Fruit fly (Drosophila melanogaster) whole organism, wandering third instar larva: ENCODE data around the gene Delta.

ENCODE experiments used
- Abd-B ChIP-seq: fragments of >200 bp; optimal IDR thresholded peaks from 2 replicates; lab custom pipeline; 2017; ENCODE audit warnings: missing biosample characterization, missing genetic modification characterization
- CG32264 ChIP-seq: fragments of 200-800 bp; sonication (Bioruptor generic); optimal IDR thresholded peaks from 2 replicates; lab custom pipeline; 2016; ENCODE audit warnings: missing biosample characterization, missing genetic modification characterization
- CG9705 ChIP-seq: fragments of 200-800 bp; sonication (Bioruptor generic); optimal IDR thresholded peaks from 2 replicates; lab custom pipeline; 2018; ENCODE audit warnings: missing biosample characterization, mild to moderate bottlenecking, missing genetic modification characterization
- CrebA ChIP-seq: fragments of 200-800 bp; sonication (Bioruptor generic); optimal IDR thresholded peaks from 2 replicates; lab custom pipeline; 2016; ENCODE audit warnings: missing biosample characterization, mild to moderate bottlenecking, missing genetic modification characterization, borderline replicate concordance
- Dfd ChIP-seq: fragments of >200 bp; optimal IDR thresholded peaks from 2 replicates; lab custom pipeline; 2017; ENCODE audit warnings: missing biosample characterization, missing genetic modification characterization
- Dif ChIP-seq: fragments of 200-275, 200-300 bp; sonication (Bioruptor generic); optimal IDR thresholded peaks from 2 replicates; lab custom pipeline; 2018; ENCODE audit warnings: missing biosample characterization, missing genetic modification characterization; ENCODE audit not compliant: partially characterized antibody
- GATAd ChIP-seq: sonication (Bioruptor generic); optimal IDR thresholded peaks from 2 replicates; lab custom pipeline; 2016; ENCODE audit warnings: missing biosample characterization, missing genetic modification characterization
- HLH106 ChIP-seq: fragments of 200-800 bp; optimal IDR thresholded peaks from 3 replicates; lab custom pipeline; 2019; ENCODE audit warnings: missing biosample characterization, mild to moderate bottlenecking, missing genetic modification characterization, moderate library complexity
- Hnf4 ChIP-seq: fragments of 200-800 bp; sonication (Bioruptor generic); optimal IDR thresholded peaks from 2 replicates; lab custom pipeline; 2016; ENCODE audit warnings: missing biosample characterization, mild to moderate bottlenecking, missing genetic modification characterization
- Hr78 ChIP-seq: fragments of >200 bp; optimal IDR thresholded peaks from 2 replicates; lab custom pipeline; 2017; ENCODE audit warnings: missing biosample characterization, missing genetic modification characterization
- Hr83 ChIP-seq: fragments of 200-300 bp; sonication (Bioruptor generic); optimal IDR thresholded peaks from 2 replicates; lab custom pipeline; 2016; ENCODE audit warnings: missing biosample characterization, mild to moderate bottlenecking, missing genetic modification characterization, moderate library complexity; ENCODE audit not compliant: poor library complexity, severe bottlenecking
- Jra ChIP-seq: sonication (Bioruptor generic); optimal IDR thresholded peaks from 2 replicates; lab custom pipeline; 2016; ENCODE audit warnings: missing biosample characterization, missing genetic modification characterization
- Mio ChIP-seq: sonication (Bioruptor generic); optimal IDR thresholded peaks from 2 replicates; lab custom pipeline; 2016; ENCODE audit warnings: missing biosample characterization, missing genetic modification characterization
- Myc ChIP-seq: fragments of >200 bp; optimal IDR thresholded peaks from 2 replicates; lab custom pipeline; 2017
- N ChIP-seq: fragments of >200 bp; optimal IDR thresholded peaks from 2 replicates; lab custom pipeline; 2018; ENCODE audit warnings: missing biosample characterization, missing external identifiers, missing genetic modification characterization
- OdsH ChIP-seq: fragments of 200-800 bp; sonication (Bioruptor generic); optimal IDR thresholded peaks from 2 replicates; lab custom pipeline; 2016; ENCODE audit warnings: missing biosample characterization, mild to moderate bottlenecking, missing genetic modification characterization
- Rel ChIP-seq, 2 experiments: fragments of 200-800 bp; sonication (Bioruptor generic) in 1 of 2; optimal IDR thresholded peaks; 2 replicates in 1 of 2; 3 replicates in 1 of 2; lab custom pipeline; 2016 to 2019; ENCODE audit warnings: mild to moderate bottlenecking in 2 of 2, missing biosample characterization in 2 of 2, missing genetic modification characterization in 2 of 2, moderate library complexity in 1 of 2
- Sp1 ChIP-seq: fragments of 200-800 bp; sonication (Bioruptor generic); optimal IDR thresholded peaks from 3 replicates; lab custom pipeline; 2019; ENCODE audit warnings: missing biosample characterization, mild to moderate bottlenecking, missing genetic modification characterization, moderate library complexity
- Vsx2 ChIP-seq: fragments of 200-300, 225-300 bp; sonication (Bioruptor generic); optimal IDR thresholded peaks from 2 replicates; lab custom pipeline; 2018; ENCODE audit warnings: missing biosample characterization, missing genetic modification characterization; ENCODE audit not compliant: partially characterized antibody
- br ChIP-seq: fragments of 200-800 bp; sonication (Bioruptor generic); optimal IDR thresholded peaks from 2 replicates; lab custom pipeline; 2016; ENCODE audit warnings: missing biosample characterization, missing genetic modification characterization
- brk ChIP-seq: fragments of 200-800 bp; sonication (Bioruptor generic); optimal IDR thresholded peaks from 2 replicates; lab custom pipeline; 2016; ENCODE audit warnings: missing biosample characterization, mild to moderate bottlenecking, missing genetic modification characterization
- dl ChIP-seq, 2 experiments: fragments of 175-275, 200-275 bp in 1 of 2; fragments of 200-275 bp in 1 of 2; sonication (Bioruptor generic); optimal IDR thresholded peaks; lab custom pipeline; 2018; ENCODE audit warnings: mild to moderate bottlenecking in 2 of 2, missing biosample characterization in 2 of 2, missing genetic modification characterization in 2 of 2, moderate library complexity in 2 of 2; ENCODE audit not compliant: partially characterized antibody in 2 of 2, insufficient read depth in 1 of 2
- dmrt93B ChIP-seq: fragments of 200-800 bp; sonication (Bioruptor generic); optimal IDR thresholded peaks from 2 replicates; lab custom pipeline; 2018; ENCODE audit warnings: missing biosample characterization, mild to moderate bottlenecking, missing genetic modification characterization
- dsf ChIP-seq: sonication (Bioruptor generic); optimal IDR thresholded peaks from 2 replicates; lab custom pipeline; 2016; ENCODE audit warnings: missing biosample characterization, missing genetic modification characterization, borderline replicate concordance
- ey ChIP-seq: fragments of 200-800 bp; sonication (Bioruptor generic); optimal IDR thresholded peaks from 2 replicates; lab custom pipeline; 2016; ENCODE audit warnings: missing biosample characterization, missing genetic modification characterization
- foxo ChIP-seq, 2 experiments: fragments of 200-800 bp; sonication (Bioruptor generic); optimal IDR thresholded peaks; 2 replicates in 1 of 2; 3 replicates in 1 of 2; lab custom pipeline; 2016 to 2017; ENCODE audit warnings: missing biosample characterization in 2 of 2, missing genetic modification characterization in 2 of 2
- fru ChIP-seq: fragments of 200-800 bp; sonication (Bioruptor generic); optimal IDR thresholded peaks from 3 replicates; lab custom pipeline; 2016; ENCODE audit warnings: missing biosample characterization, mild to moderate bottlenecking, missing genetic modification characterization
- h ChIP-seq: fragments of 200-800 bp; sonication (Bioruptor generic); optimal IDR thresholded peaks from 3 replicates; lab custom pipeline; 2016; ENCODE audit warnings: missing biosample characterization, mild to moderate bottlenecking, missing genetic modification characterization
- jim ChIP-seq: fragments of 175-275, 200-325 bp; sonication (Bioruptor generic); optimal IDR thresholded peaks from 2 replicates; lab custom pipeline; 2016; ENCODE audit warnings: missing biosample characterization, mild to moderate bottlenecking, missing genetic modification characterization
- lola ChIP-seq: fragments of >200 bp; optimal IDR thresholded peaks from 2 replicates; lab custom pipeline; 2017; ENCODE audit warnings: missing biosample characterization, missing genetic modification characterization
- pan ChIP-seq: fragments of >200 bp; optimal IDR thresholded peaks from 2 replicates; lab custom pipeline; 2017
- psq ChIP-seq: fragments of 200-800 bp; sonication (Bioruptor generic); optimal IDR thresholded peaks from 3 replicates; lab custom pipeline; 2017; ENCODE audit warnings: missing biosample characterization, mild to moderate bottlenecking, missing genetic modification characterization, moderate library complexity
- rgr ChIP-seq: fragments of 200-800 bp; sonication (Bioruptor generic); optimal IDR thresholded peaks from 3 replicates; lab custom pipeline; 2016; ENCODE audit warnings: missing biosample characterization, mild to moderate bottlenecking, missing genetic modification characterization
- sage ChIP-seq: fragments of 200-800 bp; sonication (Bioruptor generic); optimal IDR thresholded peaks from 2 replicates; lab custom pipeline; 2016; ENCODE audit warnings: missing biosample characterization, mild to moderate bottlenecking, missing genetic modification characterization
- sv ChIP-seq: fragments of 200-800 bp; sonication (Bioruptor generic); optimal IDR thresholded peaks from 3 replicates; lab custom pipeline; 2016; ENCODE audit warnings: missing biosample characterization, missing genetic modification characterization
- tai ChIP-seq: sonication (Bioruptor generic); optimal IDR thresholded peaks from 2 replicates; lab custom pipeline; 2016; ENCODE audit warnings: missing biosample characterization, missing genetic modification characterization
- usp ChIP-seq: fragments of >200 bp; optimal IDR thresholded peaks from 2 replicates; lab custom pipeline; 2017; ENCODE audit warnings: missing biosample characterization, missing genetic modification characterization
- woc ChIP-seq: sonication (Bioruptor generic); optimal IDR thresholded peaks from 2 replicates; lab custom pipeline; 2016; ENCODE audit warnings: missing biosample characterization, mild to moderate bottlenecking, missing genetic modification characterization

Delta gene

DNA sequence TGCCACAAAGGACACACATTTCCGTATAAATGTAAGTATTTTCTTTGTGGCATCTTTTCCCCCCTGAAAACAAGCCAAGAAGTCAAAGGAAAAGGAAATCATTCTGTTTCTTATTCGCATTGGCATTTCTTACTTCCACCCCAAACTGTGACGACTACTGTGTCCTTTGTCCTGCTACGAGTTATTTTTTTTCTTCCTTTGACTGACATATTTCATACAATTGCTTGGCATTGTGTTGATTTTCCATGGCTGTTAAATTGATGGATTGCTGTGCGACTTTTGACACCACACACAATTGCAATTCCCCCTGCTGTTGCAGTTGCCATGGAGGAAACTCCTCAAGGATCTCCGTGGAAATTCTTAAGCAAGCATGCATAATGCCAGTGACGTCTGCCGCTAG, 26.1 kb upstream of the Delta start:
- TF ChIP-seq OdsH: no peak
- TF ChIP-seq woc (GFP tag; lab: Kevin White, UChicago): no peak
- TF ChIP-seq sv (GFP tag; lab: Kevin White, UChicago): no peak
- TF ChIP-seq fru (GFP tag; lab: Kevin White, UChicago): no peak
- TF ChIP-seq Mio (GFP tag; lab: Kevin White, UChicago): no peak
- TF ChIP-seq Vsx2 (GFP tag; lab: Kevin White, UChicago): no peak
- no peak for TF ChIP-seq Hr78 (GFP tag; lab: Kevin White, UChicago)
- no peak for TF ChIP-seq usp (GFP tag; lab: Kevin White, UChicago)
- TF ChIP-seq HLH106 (tag; lab: Kevin White, UChicago): no peak
- TF ChIP-seq Hr83 (GFP tag; lab: Kevin White, UChicago): no peak
- no peak for TF ChIP-seq Abd-B
- no peak for TF ChIP-seq GATAd (GFP tag; lab: Kevin White, UChicago)

DNA sequence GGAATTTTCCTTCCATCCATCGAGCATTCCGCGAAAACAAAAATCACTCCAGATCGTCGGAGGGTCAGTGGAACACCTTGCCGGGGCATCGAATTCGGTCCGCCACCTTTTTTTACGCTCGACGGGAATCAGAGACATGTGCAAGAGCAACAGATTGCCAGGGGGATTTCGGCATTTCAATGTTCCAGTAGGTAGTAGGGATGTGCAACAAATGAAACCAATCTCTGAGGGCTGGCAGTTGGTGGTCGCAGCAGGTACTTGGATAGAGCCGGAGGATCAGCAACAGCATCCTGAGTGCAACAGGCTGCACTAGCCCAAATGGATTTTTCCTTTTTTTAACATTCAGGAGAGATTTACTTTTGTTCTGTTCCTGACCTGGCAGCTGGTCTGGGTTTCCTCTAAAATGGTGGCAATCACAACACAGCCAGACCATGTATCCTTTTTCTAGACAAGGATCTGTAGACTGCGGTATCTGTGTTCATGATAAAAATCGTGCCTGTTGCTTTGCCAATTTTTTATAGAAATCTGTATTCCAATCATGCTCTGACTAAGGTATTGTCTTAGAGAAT, 24.4 kb upstream of the Delta start:
- no peak for TF ChIP-seq GATAd (GFP tag; lab: Kevin White, UChicago)
- no peak for TF ChIP-seq Abd-B
- TF ChIP-seq tai: no peak
- TF ChIP-seq Sp1 (GFP tag; lab: Kevin White, UChicago): no peak
- no peak for TF ChIP-seq dmrt93B (GFP tag; lab: Kevin White, UChicago)
- no peak for TF ChIP-seq Mio (GFP tag; lab: Kevin White, UChicago)
- no peak for TF ChIP-seq Dfd (GFP tag; lab: Kevin White, UChicago)
- no peak for TF ChIP-seq jim (GFP tag; lab: Kevin White, UChicago)
- TF ChIP-seq Myc (lab: Kevin White, UChicago): no peak

DNA sequence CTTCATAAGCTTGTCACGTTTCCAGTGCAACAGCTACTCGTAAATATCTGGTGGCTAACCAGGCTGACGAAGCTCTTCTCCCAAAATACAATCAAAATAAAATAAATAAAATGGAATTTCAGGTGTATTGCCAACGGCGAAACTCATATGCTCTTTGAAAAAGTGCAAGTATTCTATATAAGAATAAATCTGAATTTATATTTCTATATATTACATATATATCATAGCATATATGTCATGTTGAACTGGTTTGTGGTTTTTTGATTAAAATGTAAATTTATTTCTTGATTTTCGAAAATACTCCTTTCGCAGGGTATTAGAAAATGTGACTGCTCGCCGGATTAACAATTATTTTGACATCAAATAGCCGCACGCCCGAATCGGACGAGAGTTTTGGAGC, 21.7 kb upstream of the Delta start:
- TF ChIP-seq sv (GFP tag; lab: Kevin White, UChicago) (no peak), Hr83 (GFP tag; lab: Kevin White, UChicago) (no peak), sage (GFP tag; lab: Kevin White, UChicago) (no peak), Dfd (GFP tag; lab: Kevin White, UChicago) (no peak), h (GFP tag; lab: Kevin White, UChicago) (peak; percentile 9), woc (GFP tag; lab: Kevin White, UChicago) (no peak), CrebA (GFP tag; lab: Kevin White, UChicago) (no peak), Hnf4 (no peak), tai (no peak), CG9705 (GFP tag; lab: Kevin White, UChicago) (no peak), OdsH (peak; percentile 21), pan (lab: Kevin White, UChicago) (no peak), foxo (GFP tag; optimal IDR thresholded peaks at IDR 0.05; lab: Kevin White, UChicago) (peak in 1 of 2 experiments; percentile 19), Hr78 (GFP tag; lab: Kevin White, UChicago) (no peak), GATAd (GFP tag; lab: Kevin White, UChicago) (no peak), Dif (no peak), jim (GFP tag; lab: Kevin White, UChicago) (no peak), HLH106 (tag; lab: Kevin White, UChicago) (peak; percentile 57), br (no peak), Vsx2 (GFP tag; lab: Kevin White, UChicago) (no peak), dl (GFP tag; optimal IDR thresholded peaks at IDR 0.05; lab: Kevin White, UChicago; ENCODE audit: insufficient read depth in 1 of 2, partially characterized antibody in 2 of 2) (no peak), dmrt93B (GFP tag; lab: Kevin White, UChicago) (peak; percentile 4), CG32264 (no peak), Jra (no peak), N (GFP tag; lab: Kevin White, UChicago) (no peak), dsf (GFP tag; lab: Kevin White, UChicago) (no peak), Rel (GFP tag; optimal IDR thresholded peaks at IDR 0.05; lab: Kevin White, UChicago) (no peak), Rel (tag; optimal IDR thresholded peaks at IDR 0.05; lab: Kevin White, UChicago) (no peak), brk (no peak), usp (GFP tag; lab: Kevin White, UChicago) (no peak), Abd-B (no peak), Sp1 (GFP tag; lab: Kevin White, UChicago) (peak; percentile 35), Myc (lab: Kevin White, UChicago) (no peak), ey (GFP tag; lab: Kevin White, UChicago) (no peak), rgr (peak; percentile 37), fru (GFP tag; lab: Kevin White, UChicago) (no peak), psq (GFP tag; lab: Kevin White, UChicago) (peak; percentile 25), Mio (GFP tag; lab: Kevin White, UChicago) (no peak), lola (GFP tag; lab: Kevin White, UChicago) (no peak)
